Fruit fly (Drosophila melanogaster) Kc167 (cell line): ENCODE results near the gene Cypl.

ENCODE experiments used
- Myc ChIP-seq: fragments of >200 bp; optimal IDR thresholded peaks from 2 replicates; lab custom pipeline; 2017; ENCODE audit warnings: missing external identifiers
- Sin3A ChIP-seq: fragments of >200 bp; optimal IDR thresholded peaks from 2 replicates; lab custom pipeline; 2018; ENCODE audit warnings: missing external identifiers
- h ChIP-seq: fragments of >200 bp; optimal IDR thresholded peaks from 3 replicates; lab custom pipeline; 2018; ENCODE audit warnings: missing external identifiers
- psq ChIP-seq: fragments of >200 bp; optimal IDR thresholded peaks from 2 replicates; lab custom pipeline; 2017; ENCODE audit warnings: missing external identifiers
- ttk ChIP-seq: sonication (Bioruptor generic); optimal IDR thresholded peaks from 2 replicates; lab custom pipeline; 2017; ENCODE audit warnings: missing external identifiers

dm6 chr3L:550828-551094 lies 8.0 kb upstream of the Cypl start:
- TF ChIP-seq psq (lab: Kevin White, UChicago): no peak
- no peak for TF ChIP-seq Myc (lab: Kevin White, UChicago)
- TF ChIP-seq ttk: no peak
- TF ChIP-seq h: no peak
- TF ChIP-seq Sin3A (lab: Kevin White, UChicago): no peak
